Worm (Caenorhabditis elegans) whole organism, young adult: ENCODE results near the gene C41G6.12.

Experiments used
- B0035.1 ChIP-seq: sonication (generic microtip); optimal IDR thresholded peaks from 2 replicates; lab custom pipeline; 2016; ENCODE audit warnings: missing genetic modification characterization, mild to moderate bottlenecking, missing compliant biosample characterization, missing genotype, missing genetic modification reagents
- B0261.1 ChIP-seq: sonication (generic microtip); optimal IDR thresholded peaks from 2 replicates; lab custom pipeline; 2016; ENCODE audit warnings: mild to moderate bottlenecking, missing genetic modification characterization, moderate library complexity, missing compliant biosample characterization
- B0336.3 ChIP-seq: fragments of 200-800 bp; sonication (Bioruptor generic); IDR thresholded peaks from 2 replicates; pipeline ENCODE4 v1.3.6; 2022; ENCODE audit warnings: missing genetic modification characterization, missing compliant biosample characterization
- C06A6.2 ChIP-seq: fragments of 200-800 bp; sonication (Bioruptor generic); conservative IDR thresholded peaks from 2 replicates; pipeline ENCODE4 v1.3.6; 2022; ENCODE audit warnings: missing genetic modification characterization, missing compliant biosample characterization
- C17E4.6 ChIP-seq: fragments of 200-800 bp; sonication (Bioruptor generic); IDR thresholded peaks from 2 replicates; pipeline ENCODE4 v1.3.6; 2022; ENCODE audit warnings: missing genetic modification reagents, missing genetic modification characterization, missing compliant biosample characterization
- F10E7.11 ChIP-seq: sonication (generic microtip); optimal IDR thresholded peaks from 2 replicates; lab custom pipeline; 2017; ENCODE audit warnings: mild to moderate bottlenecking, missing genetic modification characterization, moderate library complexity, missing compliant biosample characterization
- F23B12.7 ChIP-seq: sonication (generic microtip); optimal IDR thresholded peaks from 2 replicates; lab custom pipeline; 2017; ENCODE audit warnings: missing genetic modification characterization, mild to moderate bottlenecking, missing compliant biosample characterization, antibody characterized with exemption, moderate library complexity; ENCODE audit not compliant: insufficient read depth
- F55B11.4 ChIP-seq: sonication (generic microtip); optimal IDR thresholded peaks from 2 replicates; lab custom pipeline; 2016; ENCODE audit warnings: missing compliant biosample characterization, missing genetic modification characterization, borderline replicate concordance; ENCODE audit not compliant: insufficient read depth
- K11D2.4 ChIP-seq: fragments of 200-800 bp; sonication (Bioruptor generic); IDR thresholded peaks from 2 replicates; pipeline ENCODE4 v1.3.6; 2022; ENCODE audit warnings: missing genetic modification reagents, missing genetic modification characterization, missing compliant biosample characterization
- Y67H2A.10 ChIP-seq: fragments of 200-800 bp; sonication (Bioruptor generic); conservative IDR thresholded peaks from 2 replicates; pipeline ENCODE4 v1.3.6; 2022; ENCODE audit warnings: missing genetic modification reagents, missing genetic modification characterization, missing compliant biosample characterization
- Y95B8A.8 ChIP-seq: fragments of 200-800 bp; sonication (Bioruptor generic); IDR thresholded peaks from 2 replicates; pipeline ENCODE4 v1.3.6; 2022; ENCODE audit warnings: missing genetic modification reagents, missing genetic modification characterization, missing compliant biosample characterization
- akir-1 ChIP-seq: fragments of 200-800 bp; sonication (Bioruptor generic); optimal IDR thresholded peaks from 2 replicates; lab custom pipeline; 2018; ENCODE audit warnings: mild to moderate bottlenecking, missing genetic modification characterization, moderate library complexity, missing compliant biosample characterization
- attf-3 ChIP-seq: fragments of 200-800 bp; sonication (Bioruptor generic); conservative IDR thresholded peaks from 2 replicates; pipeline ENCODE4 v1.3.6; 2022; ENCODE audit warnings: missing genetic modification reagents, missing genetic modification characterization, missing compliant biosample characterization
- bed-2 ChIP-seq: fragments of 200-800 bp; sonication (Bioruptor generic); IDR thresholded peaks from 2 replicates; pipeline ENCODE4 v1.3.6; 2022; ENCODE audit warnings: missing genetic modification reagents, missing genetic modification characterization, missing compliant biosample characterization
- cebp-2 ChIP-seq: fragments of 200-800 bp; sonication (Bioruptor generic); IDR thresholded peaks from 2 replicates; pipeline ENCODE4 v1.3.6; 2022; ENCODE audit warnings: missing genetic modification characterization, missing compliant biosample characterization
- ceh-100 ChIP-seq: fragments of 200-800 bp; sonication (Bioruptor generic); IDR thresholded peaks from 2 replicates; pipeline ENCODE4 v1.3.6; 2022; ENCODE audit warnings: missing genetic modification reagents, missing genetic modification characterization, missing compliant biosample characterization
- chd-7 ChIP-seq: sonication (generic microtip); optimal IDR thresholded peaks from 2 replicates; lab custom pipeline; 2016; ENCODE audit warnings: mild to moderate bottlenecking, missing genetic modification characterization, moderate library complexity, missing compliant biosample characterization
- dpl-1 ChIP-seq: fragments of 150-350 bp; optimal IDR thresholded peaks from 2 replicates; lab custom pipeline; 2014; ENCODE audit warnings: missing biosample characterization, missing genetic modification reagents, missing genetic modification characterization
- gei-17 ChIP-seq: fragments of 200-800 bp; sonication (Bioruptor generic); optimal IDR thresholded peaks from 2 replicates; lab custom pipeline; 2018; ENCODE audit warnings: mild to moderate bottlenecking, missing genetic modification characterization, missing compliant biosample characterization
- hmg-1.2 ChIP-seq: fragments of 200-800 bp; sonication (Bioruptor generic); IDR thresholded peaks from 2 replicates; pipeline ENCODE4 v1.3.6; 2022; ENCODE audit warnings: missing genetic modification reagents, missing genetic modification characterization, missing compliant biosample characterization
- hmg-20 ChIP-seq: fragments of 200-800 bp; sonication (Bioruptor generic); IDR thresholded peaks from 2 replicates; pipeline ENCODE4 v1.3.6; 2022; ENCODE audit warnings: missing genetic modification reagents, missing genetic modification characterization, missing compliant biosample characterization
- hsf-1 ChIP-seq: fragments of 200-800 bp; sonication (Bioruptor generic); IDR thresholded peaks from 2 replicates; pipeline ENCODE4 v1.3.6; 2022; ENCODE audit warnings: missing genetic modification reagents, missing genetic modification characterization, missing compliant biosample characterization
- let-607 ChIP-seq, 2 experiments: fragments of 200-800 bp in 1 of 2; sonication (Bioruptor generic) in 1 of 2; sonication (generic microtip) in 1 of 2; optimal IDR thresholded peaks; 2 replicates each; lab custom pipeline; 2016 to 2018; ENCODE audit warnings: mild to moderate bottlenecking in 2 of 2, missing compliant biosample characterization in 2 of 2, missing genetic modification characterization in 2 of 2, moderate library complexity in 2 of 2, missing genotype in 1 of 2
- lin-26 ChIP-seq: fragments of 200-800 bp; sonication (Bioruptor generic); IDR thresholded peaks from 2 replicates; pipeline ENCODE4 v1.3.6; 2022; ENCODE audit warnings: missing genetic modification reagents, missing genetic modification characterization, missing compliant biosample characterization
- lsl-1 ChIP-seq: fragments of 200-800 bp; sonication (Bioruptor generic); optimal IDR thresholded peaks from 2 replicates; lab custom pipeline; 2018; ENCODE audit warnings: mild to moderate bottlenecking, missing genetic modification characterization, moderate library complexity, missing compliant biosample characterization
- lsy-27 ChIP-seq: sonication (generic microtip); optimal IDR thresholded peaks from 2 replicates; lab custom pipeline; 2017; ENCODE audit warnings: missing genetic modification characterization, mild to moderate bottlenecking, missing compliant biosample characterization, antibody characterized with exemption, missing genotype, borderline replicate concordance; ENCODE audit not compliant: insufficient read depth
- madf-8 ChIP-seq: fragments of 200-800 bp; sonication (Bioruptor generic); conservative IDR thresholded peaks from 2 replicates; pipeline ENCODE4 v1.3.6; 2022; ENCODE audit warnings: missing genetic modification reagents, missing genetic modification characterization, missing compliant biosample characterization
- mcd-1 ChIP-seq: fragments of 200-800 bp; sonication (Bioruptor generic); IDR thresholded peaks from 2 replicates; pipeline ENCODE4 v1.3.6; 2022; ENCODE audit warnings: missing genetic modification reagents, missing genetic modification characterization, missing compliant biosample characterization
- mel-28 ChIP-seq: sonication (generic microtip); optimal IDR thresholded peaks from 2 replicates; lab custom pipeline; 2016; ENCODE audit warnings: borderline replicate concordance, mild to moderate bottlenecking, missing genetic modification characterization, missing compliant biosample characterization
- mes-4 ChIP-seq: sonication (generic microtip); optimal IDR thresholded peaks from 2 replicates; lab custom pipeline; 2016; ENCODE audit warnings: missing genotype, missing genetic modification characterization, missing compliant biosample characterization
- mxl-1 ChIP-seq: sonication (generic microtip); optimal IDR thresholded peaks from 2 replicates; lab custom pipeline; 2016; ENCODE audit warnings: missing genetic modification characterization, missing compliant biosample characterization
- nfya-1 ChIP-seq: sonication (generic microtip); optimal IDR thresholded peaks from 2 replicates; lab custom pipeline; 2017; ENCODE audit warnings: antibody characterized with exemption, missing compliant biosample characterization, missing genetic modification characterization, borderline replicate concordance; ENCODE audit not compliant: insufficient read depth
- nfya-2 ChIP-seq: fragments of 200-800 bp; sonication (Bioruptor generic); IDR thresholded peaks from 2 replicates; pipeline ENCODE4 v1.3.6; 2022; ENCODE audit warnings: missing genetic modification reagents, missing genetic modification characterization, missing compliant biosample characterization
- nfyb-1 ChIP-seq: fragments of 200-800 bp; sonication (Bioruptor generic); IDR thresholded peaks from 2 replicates; pipeline ENCODE4 v1.3.6; 2022; ENCODE audit warnings: missing genetic modification reagents, missing genetic modification characterization, missing compliant biosample characterization
- nhr-80 ChIP-seq: sonication (generic microtip); optimal IDR thresholded peaks from 2 replicates; lab custom pipeline; 2016; ENCODE audit warnings: missing genetic modification characterization, missing compliant biosample characterization
- pbrm-1 ChIP-seq: fragments of 200-800 bp; sonication (Bioruptor generic); IDR thresholded peaks from 2 replicates; pipeline ENCODE4 v1.3.6; 2022; ENCODE audit warnings: missing genetic modification reagents, missing genetic modification characterization, missing compliant biosample characterization
- repo-1 ChIP-seq: sonication (generic microtip); optimal IDR thresholded peaks from 2 replicates; lab custom pipeline; 2017; ENCODE audit warnings: mild to moderate bottlenecking, missing genetic modification characterization, missing compliant biosample characterization
- rpc-1 ChIP-seq, 2 experiments: fragments of 150-350 bp in 1 of 2; sonication (generic microtip) in 1 of 2; optimal IDR thresholded peaks; 2 replicates each; lab custom pipeline; 2014 to 2018; ENCODE audit warnings: missing biosample characterization in 1 of 2, missing genetic modification characterization in 1 of 2, missing genetic modification reagents in 1 of 2, missing genotype in 1 of 2
- snpc-1.3 ChIP-seq: sonication (generic microtip); optimal IDR thresholded peaks from 2 replicates; lab custom pipeline; 2017; ENCODE audit warnings: missing genetic modification characterization, mild to moderate bottlenecking, missing compliant biosample characterization, antibody characterized with exemption, moderate library complexity, missing genotype, missing genetic modification reagents; ENCODE audit not compliant: insufficient read depth
- sptf-2 ChIP-seq: fragments of 200-800 bp; sonication (Bioruptor generic); optimal IDR thresholded peaks from 2 replicates; lab custom pipeline; 2018; ENCODE audit warnings: mild to moderate bottlenecking, missing genetic modification characterization, missing compliant biosample characterization
- tlf-1 ChIP-seq: fragments of 200-800 bp; sonication (Bioruptor generic); optimal IDR thresholded peaks from 2 replicates; lab custom pipeline; 2018; ENCODE audit warnings: mild to moderate bottlenecking, missing genetic modification characterization, missing compliant biosample characterization
- ztf-18 ChIP-seq: sonication (generic microtip); optimal IDR thresholded peaks from 2 replicates; lab custom pipeline; 2016; ENCODE audit warnings: missing genotype, mild to moderate bottlenecking, missing genetic modification characterization, missing compliant biosample characterization
- ztf-25 ChIP-seq: fragments of 200-800 bp; sonication (Bioruptor generic); IDR thresholded peaks from 2 replicates; pipeline ENCODE4 v1.3.6; 2022; ENCODE audit warnings: missing genetic modification reagents, missing genetic modification characterization, missing compliant biosample characterization

Gene C41G6.12

ce11 chrV:15189567-15189966, 18.0 kb downstream of the C41G6.12 start, which contains the start of gene cyn-3 (continued):
- TF ChIP-seq snpc-1.3 (tag; lab: Kevin White, UChicago) (peak; percentile 72), B0035.1 (tag; lab: Kevin White, UChicago) (no peak), dpl-1 (GFP tag; lab: Kevin White, UChicago) (peak; percentile 89), cebp-2 (GFP tag; lab: Robert Waterston, UW) (no peak), Y67H2A.10 (GFP tag; lab: Robert Waterston, UW) (no peak), sptf-2 (no peak), mes-4 (tag; lab: Kevin White, UChicago) (no peak), ztf-25 (GFP tag; lab: Robert Waterston, UW) (no peak), F23B12.7 (tag; lab: Kevin White, UChicago) (peak; percentile 90), gei-17 (GFP tag; lab: Kevin White, UChicago) (no peak), Y95B8A.8 (GFP tag; lab: Robert Waterston, UW) (no peak), rpc-1 (optimal IDR thresholded peaks at IDR 0.05; lab: Kevin White, UChicago) (no peak), rpc-1 (tag; optimal IDR thresholded peaks at IDR 0.05; lab: Kevin White, UChicago) (no peak), akir-1 (no peak), K11D2.4 (GFP tag; lab: Robert Waterston, UW) (no peak; the same call in 1 of the 2 replicates), madf-8 (GFP tag; lab: Robert Waterston, UW) (peak; percentile 54), attf-3 (GFP tag; lab: Robert Waterston, UW) (0 out of 2 replicates have a peak, but pooled peaks have one; percentile 39), B0261.1 (tag; lab: Kevin White, UChicago) (peak; percentile 13), nfya-1 (tag; lab: Kevin White, UChicago) (no peak), mcd-1 (GFP tag; lab: Robert Waterston, UW) (peak; percentile 98), F10E7.11 (no peak), F55B11.4 (no peak), nfyb-1 (GFP tag; lab: Robert Waterston, UW) (peak; percentile 91), hmg-20 (no peak), pbrm-1 (GFP tag; lab: Robert Waterston, UW) (peak; percentile 41; the same call in 1 of the 2 replicates), lsl-1 (GFP tag; lab: Kevin White, UChicago) (peak; percentile 44), hmg-1.2 (peak; percentile 54), ztf-18 (peak; percentile 14), bed-2 (GFP tag; lab: Robert Waterston, UW) (no peak)
- TF ChIP-seq, all 124 proteins: peak for 42

- TF ChIP-seq K11D2.4 (GFP tag; lab: Robert Waterston, UW), result peak; percentile 71; the same call in 1 of the 2 replicates
- TF ChIP-seq B0336.3 (GFP tag; lab: Robert Waterston, UW), result peak; percentile 55; the same call in 1 of the 2 replicates
- TF ChIP-seq mel-28 (tag; lab: Kevin White, UChicago), result no peak
- peak; percentile 91 for TF ChIP-seq mcd-1 (GFP tag; lab: Robert Waterston, UW)
- peak; percentile 14 for TF ChIP-seq repo-1
- TF ChIP-seq B0261.1 (tag; lab: Kevin White, UChicago), result peak; percentile 7
- TF ChIP-seq C06A6.2 (GFP tag; lab: Robert Waterston, UW), result 0 out of 2 replicates have a peak, but pooled peaks have one; percentile 31
- TF ChIP-seq C17E4.6, result 0 out of 2 replicates have a peak, but pooled peaks have one; percentile 26
- TF ChIP-seq tlf-1 (GFP tag; lab: Kevin White, UChicago), result peak; percentile 86
- TF ChIP-seq chd-7, result no peak
- peak in 1 of 2 experiments; percentile 63 for TF ChIP-seq let-607 (tag; optimal IDR thresholded peaks at IDR 0.05; lab: Kevin White, UChicago)
- TF ChIP-seq nhr-80 (tag; lab: Kevin White, UChicago), result peak; percentile 80
- TF ChIP-seq ceh-100 (GFP tag; lab: Robert Waterston, UW), result peak; percentile 44; the same call in 1 of the 2 replicates
- TF ChIP-seq nfya-2 (GFP tag; lab: Robert Waterston, UW), result no peak
- TF ChIP-seq hsf-1 (GFP tag; lab: Robert Waterston, UW), result peak; percentile 99
- TF ChIP-seq mxl-1 (tag; lab: Kevin White, UChicago), result no peak
- TF ChIP-seq lsy-27 (tag; lab: Kevin White, UChicago), result no peak
- TF ChIP-seq lin-26 (GFP tag; lab: Robert Waterston, UW), result peak; percentile 34; the same call in 1 of the 2 replicates
- TF ChIP-seq ztf-18, result no peak
Observed at ce11 chrV:15187083-15188057, 20.2 kb downstream of the C41G6.12 start, which contains the start of the genes cyn-7 and bath-36. Gene cyn-7 (minus strand): TSS chrV:15187378. Gene bath-36 (plus strand): TSS chrV:15187888.
